Fruit fly (Drosophila melanogaster) whole organism, embryonic: ENCODE results near the gene et.

Experiments used
- CG10366 ChIP-seq: fragments of 200-800 bp; sonication (Bioruptor generic); IDR thresholded peaks from 2 replicates; pipeline ENCODE4 v1.3.6; 2022; ENCODE audit warnings: missing biosample characterization, missing genetic modification characterization
- CG11504 ChIP-seq: fragments of 200-800 bp; sonication (Bioruptor generic); optimal IDR thresholded peaks from 3 replicates; lab custom pipeline; 2019; ENCODE audit warnings: missing biosample characterization, mild to moderate bottlenecking, missing genetic modification characterization, moderate library complexity
- CG11723 ChIP-seq: fragments of 200-800 bp; sonication (Bioruptor generic); optimal IDR thresholded peaks from 2 replicates; lab custom pipeline; 2017; ENCODE audit warnings: missing biosample characterization, mild to moderate bottlenecking, missing genetic modification characterization
- CG12299 ChIP-seq: fragments of 200-800 bp; sonication (Bioruptor generic); optimal IDR thresholded peaks from 2 replicates; lab custom pipeline; 2018; ENCODE audit warnings: missing biosample characterization, mild to moderate bottlenecking, missing genetic modification characterization
- CG12391 ChIP-seq: fragments of 200-800 bp; sonication (Bioruptor generic); optimal IDR thresholded peaks from 3 replicates; lab custom pipeline; 2018; ENCODE audit warnings: missing biosample characterization, mild to moderate bottlenecking, missing genetic modification characterization, moderate library complexity
- CG14710 ChIP-seq: fragments of 200-800 bp; sonication (Bioruptor generic); optimal IDR thresholded peaks from 3 replicates; lab custom pipeline; 2019; ENCODE audit warnings: missing biosample characterization, mild to moderate bottlenecking, missing genetic modification characterization, moderate library complexity
- CG16779 ChIP-seq: fragments of 200-800 bp; sonication (Bioruptor generic); IDR thresholded peaks from 2 replicates; pipeline ENCODE4 v1.3.6; 2022; ENCODE audit warnings: missing biosample characterization, missing genetic modification characterization
- CG18011 ChIP-seq: fragments of 200-800 bp; sonication (Bioruptor generic); optimal IDR thresholded peaks from 2 replicates; lab custom pipeline; 2017; ENCODE audit warnings: missing biosample characterization, missing genetic modification characterization, mild to moderate bottlenecking, moderate library complexity, missing genotype
- CG31224 ChIP-seq: fragments of 200-800 bp; sonication (Bioruptor generic); IDR thresholded peaks from 2 replicates; pipeline ENCODE4 v1.3.6; 2022; ENCODE audit warnings: missing biosample characterization, missing genetic modification characterization
- CG34376 ChIP-seq: fragments of 200-800 bp; sonication (Bioruptor generic); optimal IDR thresholded peaks from 2 replicates; lab custom pipeline; 2018; ENCODE audit warnings: missing biosample characterization, mild to moderate bottlenecking, missing genetic modification characterization
- CG3726 ChIP-seq: fragments of 200-800 bp; sonication (Bioruptor generic); IDR thresholded peaks from 3 replicates; pipeline ENCODE4, ENCODE4 v1.3.6; 2022; ENCODE audit warnings: missing biosample characterization, missing genetic modification characterization
- CG4360 ChIP-seq: fragments of 200-800 bp; sonication (Bioruptor generic); IDR thresholded peaks from 2 replicates; pipeline ENCODE4 v1.3.6; 2022; ENCODE audit warnings: missing biosample characterization, missing genetic modification characterization
- CG4424 ChIP-seq: fragments of 200-800 bp; sonication (Bioruptor generic); optimal IDR thresholded peaks from 3 replicates; lab custom pipeline; 2016; ENCODE audit warnings: missing biosample characterization, missing genetic modification characterization
- CG7963 ChIP-seq: fragments of 200-800 bp; sonication (Bioruptor generic); IDR thresholded peaks from 3 replicates; pipeline ENCODE4 v1.3.6; 2022; ENCODE audit warnings: missing biosample characterization, missing genetic modification characterization; ENCODE audit not compliant: partially characterized antibody
- CG7987 ChIP-seq: fragments of 200-800 bp; sonication (Bioruptor generic); optimal IDR thresholded peaks from 2 replicates; lab custom pipeline; 2018; ENCODE audit warnings: missing biosample characterization, mild to moderate bottlenecking, missing genetic modification characterization, moderate library complexity
- CG9876 ChIP-seq: fragments of 200-800 bp; sonication (Bioruptor generic); optimal IDR thresholded peaks from 2 replicates; lab custom pipeline; 2016; ENCODE audit warnings: missing biosample characterization, missing genetic modification characterization
- CrebB ChIP-seq: fragments of 200-800 bp; sonication (Bioruptor generic); optimal IDR thresholded peaks from 3 replicates; lab custom pipeline; 2018; ENCODE audit warnings: missing biosample characterization, mild to moderate bottlenecking, missing genetic modification characterization
- D19A ChIP-seq: fragments of 200-800 bp; optimal IDR thresholded peaks from 3 replicates; lab custom pipeline; 2019; ENCODE audit warnings: missing biosample characterization, mild to moderate bottlenecking, missing genetic modification characterization, moderate library complexity
- D19B ChIP-seq: fragments of 200-800 bp; sonication (Bioruptor generic); optimal IDR thresholded peaks from 2 replicates; lab custom pipeline; 2017; ENCODE audit warnings: missing biosample characterization, mild to moderate bottlenecking, missing genetic modification characterization
- Deaf1 ChIP-seq: fragments of 200-800 bp; optimal IDR thresholded peaks from 3 replicates; lab custom pipeline; 2019; ENCODE audit warnings: missing biosample characterization, mild to moderate bottlenecking, missing genetic modification characterization, moderate library complexity
- Dip3 ChIP-seq: fragments of 200-800 bp; sonication (Bioruptor generic); optimal IDR thresholded peaks from 3 replicates; lab custom pipeline; 2016; ENCODE audit warnings: missing biosample characterization, missing genetic modification characterization
- Dref ChIP-seq: fragments of 200-800 bp; sonication (Bioruptor generic); IDR thresholded peaks from 2 replicates; pipeline ENCODE4 v1.3.6; 2022; ENCODE audit warnings: missing biosample characterization, missing genetic modification characterization
- E2f1 ChIP-seq: fragments of 200-800 bp; sonication (Bioruptor generic); IDR thresholded peaks from 2 replicates; pipeline ENCODE4 v1.3.6; 2022; ENCODE audit warnings: missing biosample characterization, missing genetic modification characterization
- Hr51 ChIP-seq, 2 experiments: fragments of 200-800 bp; sonication (Bioruptor generic); optimal IDR thresholded peaks; 2 replicates in 1 of 2; 3 replicates in 1 of 2; lab custom pipeline; 2016 to 2018; ENCODE audit warnings: missing biosample characterization in 2 of 2, missing genetic modification characterization in 2 of 2, mild to moderate bottlenecking in 1 of 2, moderate library complexity in 1 of 2
- Hsf ChIP-seq: fragments of 200-800 bp; sonication (Bioruptor generic); optimal IDR thresholded peaks from 3 replicates; lab custom pipeline; 2016; ENCODE audit warnings: missing biosample characterization, missing genetic modification characterization
- MBD-R2 ChIP-seq: fragments of 200-800 bp; sonication (Bioruptor generic); IDR thresholded peaks from 2 replicates; pipeline ENCODE4 v1.3.6; 2022; ENCODE audit warnings: missing biosample characterization, missing genetic modification characterization
- Mad ChIP-seq: fragments of 200-800 bp; sonication (Bioruptor generic); optimal IDR thresholded peaks from 2 replicates; lab custom pipeline; 2016; ENCODE audit warnings: missing biosample characterization, missing genetic modification characterization
- Mes4 ChIP-seq: fragments of 200-800 bp; sonication (Bioruptor generic); optimal IDR thresholded peaks from 2 replicates; lab custom pipeline; 2016; ENCODE audit warnings: missing biosample characterization, missing genetic modification characterization
- Ravus ChIP-seq: fragments of 200-800 bp; sonication (Bioruptor generic); IDR thresholded peaks from 2 replicates; pipeline ENCODE4 v1.3.6; 2022; ENCODE audit warnings: missing biosample characterization, missing genetic modification characterization
- Spps ChIP-seq: fragments of 200-800 bp; sonication (Bioruptor generic); optimal IDR thresholded peaks from 2 replicates; lab custom pipeline; 2018; ENCODE audit warnings: missing biosample characterization, mild to moderate bottlenecking, missing genetic modification characterization
- Trl ChIP-seq, 3 experiments: fragments of >200 bp in 2 of 3; fragments of 200-800 bp in 1 of 3; sonication (Bioruptor generic) in 1 of 3; optimal IDR thresholded peaks; 2 replicates in 1 of 3; 3 replicates in 2 of 3; lab custom pipeline; 2016 to 2017; ENCODE audit warnings: missing biosample characterization in 1 of 3, missing genetic modification characterization in 1 of 3
- ase ChIP-seq: fragments of 200-800 bp; sonication (Bioruptor generic); IDR thresholded peaks from 3 replicates; pipeline ENCODE4 v1.3.6; 2022; ENCODE audit warnings: missing biosample characterization, missing genetic modification characterization
- corto ChIP-seq: fragments of 200-800 bp; sonication (Bioruptor generic); optimal IDR thresholded peaks from 2 replicates; lab custom pipeline; 2016; ENCODE audit warnings: missing biosample characterization, mild to moderate bottlenecking, missing genetic modification characterization, moderate library complexity
- crp ChIP-seq, 2 experiments: fragments of 200-800 bp; sonication (Bioruptor generic); optimal IDR thresholded peaks; 2 replicates in 1 of 2; 3 replicates in 1 of 2; lab custom pipeline; 2017; ENCODE audit warnings: missing biosample characterization in 2 of 2, missing genetic modification characterization in 2 of 2, mild to moderate bottlenecking in 1 of 2, moderate library complexity in 1 of 2
- dmrt11E ChIP-seq: fragments of 200-800 bp; sonication (Bioruptor generic); optimal IDR thresholded peaks from 3 replicates; lab custom pipeline; 2018; ENCODE audit warnings: missing biosample characterization, mild to moderate bottlenecking, missing genetic modification characterization, moderate library complexity
- dysf ChIP-seq: fragments of 200-800 bp; sonication (Bioruptor generic); IDR thresholded peaks from 3 replicates; pipeline ENCODE4 v1.3.6; 2022; ENCODE audit warnings: missing biosample characterization, missing genetic modification characterization
- exex ChIP-seq: fragments of 200-800 bp; sonication (Bioruptor generic); optimal IDR thresholded peaks from 4 replicates; lab custom pipeline; 2018; ENCODE audit warnings: missing biosample characterization, mild to moderate bottlenecking, missing genetic modification characterization, moderate library complexity
- fd64A ChIP-seq: fragments of 200-800 bp; sonication (Bioruptor generic); optimal IDR thresholded peaks from 3 replicates; lab custom pipeline; 2018; ENCODE audit warnings: missing biosample characterization, mild to moderate bottlenecking, missing genetic modification characterization
- fu2 ChIP-seq: fragments of 200-800 bp; sonication (Bioruptor generic); optimal IDR thresholded peaks from 2 replicates; lab custom pipeline; 2016; ENCODE audit warnings: missing biosample characterization, missing genetic modification characterization
- gem ChIP-seq: fragments of 200-800 bp; sonication (Bioruptor generic); optimal IDR thresholded peaks from 2 replicates; lab custom pipeline; 2019; ENCODE audit warnings: missing biosample characterization, mild to moderate bottlenecking, missing genetic modification characterization, moderate library complexity
- inv ChIP-seq: fragments of 200-800 bp; sonication (Bioruptor generic); IDR thresholded peaks from 2 replicates; pipeline ENCODE4 v1.3.6; 2022; ENCODE audit warnings: missing biosample characterization, missing genetic modification characterization; ENCODE audit not compliant: partially characterized antibody
- klu ChIP-seq: fragments of 200-800 bp; sonication (Bioruptor generic); IDR thresholded peaks from 2 replicates; pipeline ENCODE4 v1.3.6; 2022; ENCODE audit warnings: missing biosample characterization, missing genetic modification characterization
- lbe ChIP-seq: fragments of 200-800 bp; sonication (Bioruptor generic); optimal IDR thresholded peaks from 2 replicates; lab custom pipeline; 2016; ENCODE audit warnings: missing biosample characterization, mild to moderate bottlenecking, missing genetic modification characterization
- luna ChIP-seq: fragments of 200-800 bp; sonication (Bioruptor generic); optimal IDR thresholded peaks from 2 replicates; lab custom pipeline; 2016; ENCODE audit warnings: missing biosample characterization, missing genetic modification characterization
- odd ChIP-seq: fragments of 200-800 bp; sonication (Bioruptor generic); optimal IDR thresholded peaks from 2 replicates; lab custom pipeline; 2017; ENCODE audit warnings: missing biosample characterization, mild to moderate bottlenecking, missing genetic modification characterization
- onecut ChIP-seq: fragments of 200-800 bp; sonication (Bioruptor generic); IDR thresholded peaks from 2 replicates; pipeline ENCODE4 v1.3.6; 2022; ENCODE audit warnings: missing biosample characterization, missing genetic modification characterization
- org-1 ChIP-seq: fragments of 200-800 bp; sonication (Bioruptor generic); optimal IDR thresholded peaks from 2 replicates; lab custom pipeline; 2017; ENCODE audit warnings: missing biosample characterization, missing genetic modification characterization
- psq ChIP-seq: fragments of 200-800 bp; sonication (Bioruptor generic); optimal IDR thresholded peaks from 2 replicates; lab custom pipeline; 2017; ENCODE audit warnings: missing biosample characterization, missing genetic modification characterization
- rib ChIP-seq: fragments of 200-800 bp; sonication (Bioruptor generic); IDR thresholded peaks from 2 replicates; pipeline ENCODE4 v1.3.6; 2022; ENCODE audit warnings: missing biosample characterization, missing genetic modification characterization
- tin ChIP-seq: fragments of 200-800 bp; sonication (Bioruptor generic); optimal IDR thresholded peaks from 3 replicates; lab custom pipeline; 2016; ENCODE audit warnings: missing biosample characterization, missing genetic modification characterization
- zen ChIP-seq: fragments of 200-800 bp; sonication (Bioruptor generic); optimal IDR thresholded peaks from 3 replicates; lab custom pipeline; 2018; ENCODE audit warnings: missing biosample characterization, mild to moderate bottlenecking, missing genetic modification characterization, moderate library complexity

Gene et

dm6 chrX:19666991-19667409, 8.7 kb downstream of the et start, which contains the start of gene Zw (continued):
- TF ChIP-seq exex (tag; lab: Kevin White, UChicago) (peak; percentile 7), CrebB (tag; lab: Kevin White, UChicago) (no peak), Spps (tag; lab: Kevin White, UChicago) (no peak), ase (peak; percentile 46; the same call in 1 of the 3 replicates), CG12391 (peak; percentile 21), CG12299 (no peak), CG18011 (GFP tag; lab: Kevin White, UChicago) (no peak), CG11723 (no peak), dmrt11E (peak; percentile 30), D19A (tag; lab: Kevin White, UChicago) (peak; percentile 46), odd (GFP tag; lab: Kevin White, UChicago) (no peak), lbe (GFP tag; lab: Kevin White, UChicago) (peak; percentile 40), CG4360 (GFP tag; lab: Robert Waterston, UW) (peak; percentile 80), Dip3 (GFP tag; lab: Kevin White, UChicago) (peak; percentile 56), gem (tag; lab: Kevin White, UChicago) (peak; percentile 59), CG34376 (GFP tag; lab: Kevin White, UChicago) (peak; percentile 38), zen (peak; percentile 20), D19B (peak; percentile 30), CG31224 (GFP tag; lab: Robert Waterston, UW) (0 out of 2 replicates have a peak, but pooled peaks have one; percentile 38), MBD-R2 (GFP tag; lab: Robert Waterston, UW) (peak; percentile 38; the same call in 1 of the 2 replicates), CG4424 (peak; percentile 52), org-1 (GFP tag; lab: Kevin White, UChicago) (no peak), luna (GFP tag; lab: Kevin White, UChicago) (no peak), klu (GFP tag; lab: Robert Waterston, UW) (peak; percentile 35; the same call in 1 of the 2 replicates), fd64A (GFP tag; lab: Kevin White, UChicago) (no peak), fu2 (GFP tag; lab: Kevin White, UChicago) (peak; percentile 30), psq (GFP tag; lab: Kevin White, UChicago) (no peak), corto (no peak), tin (peak; percentile 56), Trl (optimal IDR thresholded peaks at IDR 0.05; lab: Kevin White, UChicago) (no peak), Trl (GFP tag; optimal IDR thresholded peaks at IDR 0.05; lab: Kevin White, UChicago) (peak; percentile 47), inv (peak; percentile 42), Mes4 (GFP tag; lab: Kevin White, UChicago) (peak; percentile 19), Mad (GFP tag; lab: Kevin White, UChicago) (no peak), Deaf1 (peak; percentile 65), crp (GFP tag; optimal IDR thresholded peaks at IDR 0.05; lab: Kevin White, UChicago) (peak in 1 of 2 experiments; percentile 70), Hr51 (GFP tag; optimal IDR thresholded peaks at IDR 0.05; lab: Kevin White, UChicago) (peak; percentile 2 to 3), CG7987 (GFP tag; lab: Kevin White, UChicago) (no peak), CG16779 (GFP tag; lab: Robert Waterston, UW) (no peak)
- TF ChIP-seq, all 482 proteins: peak for 231

dm6 chrX:19665684-19666141, 10.0 kb downstream of the et start:
- TF ChIP-seq E2f1 (GFP tag; lab: Robert Waterston, UW) (peak; percentile 27; the same call in 1 of the 2 replicates), Hr51 (GFP tag; optimal IDR thresholded peaks at IDR 0.05; lab: Kevin White, UChicago) (no peak), onecut (GFP tag; lab: Robert Waterston, UW) (peak; percentile 31), CG4360 (GFP tag; lab: Robert Waterston, UW) (0 out of 2 replicates have a peak, but pooled peaks have one; percentile 10), CG3726 (GFP tag; lab: Robert Waterston, UW) (0 out of 3 replicates have a peak, but pooled peaks have one; percentile 39), CG10366 (peak; percentile 44), Hsf (GFP tag; lab: Kevin White, UChicago) (peak; percentile 22), Dref (GFP tag; lab: Robert Waterston, UW) (0 out of 2 replicates have a peak, but pooled peaks have one; percentile 17), rib (GFP tag; lab: Robert Waterston, UW) (0 out of 2 replicates have a peak, but pooled peaks have one; percentile 13), CG9876 (GFP tag; lab: Kevin White, UChicago) (no peak), Ravus (GFP tag; lab: Robert Waterston, UW) (no peak), CG11504 (tag; lab: Kevin White, UChicago) (peak; percentile 16), CG14710 (tag; lab: Kevin White, UChicago) (peak; percentile 3), CG7963 (0 out of 3 replicates have a peak, but pooled peaks have one; percentile 35), dysf (peak; percentile 74)
